Worm (Caenorhabditis elegans): ENCODE data around the gene cup-14.

ce11 chrII:13877994-13878393 lies 6.0 kb upstream of the cup-14 start:
- TF ChIP-seq ama-1 (optimal IDR thresholded peaks at IDR 0.05) (no peak), pes-1 (GFP tag; IDR thresholded peaks at IDR 0.05) (no peak), aly-1 (tag; optimal IDR thresholded peaks at IDR 0.05) (no peak), sea-1 (GFP tag; conservative IDR thresholded peaks at IDR 0.05) (no peak), flt-1 (GFP tag; IDR thresholded peaks at IDR 0.05) (no peak), tra-4 (tag; optimal IDR thresholded peaks at IDR 0.05) (no peak), tbx-11 (GFP tag; IDR thresholded peaks at IDR 0.05) (no peak), ets-7 (tag; optimal IDR thresholded peaks at IDR 0.05) (no peak), ceh-13 (GFP tag; optimal IDR thresholded peaks at IDR 0.05) (no peak), hmg-4 (GFP tag; optimal IDR thresholded peaks at IDR 0.05) (no peak), hnd-1 (tag; optimal IDR thresholded peaks at IDR 0.05) (no peak), tbx-37 (GFP tag; conservative IDR thresholded peaks at IDR 0.05) (no peak), F13C5.2 (tag; optimal IDR thresholded peaks at IDR 0.05) (no peak)
